Worm (Caenorhabditis elegans) whole organism, early embryonic: ENCODE measurements around the gene C41C4.9.

ENCODE experiments used
- ama-1 ChIP-seq: fragments of 150-350 bp; optimal IDR thresholded peaks from 2 replicates; lab custom pipeline; 2014
- ceh-13 ChIP-seq: fragments of 200-800 bp; sonication (Bioruptor generic); optimal IDR thresholded peaks from 2 replicates; lab custom pipeline; 2018; ENCODE audit warnings: mild to moderate bottlenecking, missing genetic modification characterization, missing compliant biosample characterization
- ceh-36 ChIP-seq: sonication (generic microtip); optimal IDR thresholded peaks from 2 replicates; lab custom pipeline; 2016; ENCODE audit warnings: missing genetic modification characterization, inconsistent platforms, missing compliant biosample characterization
- ets-7 ChIP-seq: sonication (generic microtip); optimal IDR thresholded peaks from 2 replicates; lab custom pipeline; 2016; ENCODE audit warnings: missing genotype, missing genetic modification characterization, missing compliant biosample characterization
- hmbx-1 ChIP-seq: sonication (generic microtip); optimal IDR thresholded peaks from 2 replicates; lab custom pipeline; 2016; ENCODE audit warnings: mild to moderate bottlenecking, missing genetic modification characterization, missing compliant biosample characterization
- sea-1 ChIP-seq: fragments of 200-800 bp; sonication (Bioruptor generic); conservative IDR thresholded peaks from 2 replicates; pipeline ENCODE4 v1.3.6; 2022; ENCODE audit warnings: missing genetic modification characterization, missing compliant biosample characterization
- tbx-11 ChIP-seq: fragments of 200-800 bp; sonication (Bioruptor generic); IDR thresholded peaks from 2 replicates; pipeline ENCODE4 v1.3.6; 2022; ENCODE audit warnings: missing genetic modification characterization, missing compliant biosample characterization

DNA sequence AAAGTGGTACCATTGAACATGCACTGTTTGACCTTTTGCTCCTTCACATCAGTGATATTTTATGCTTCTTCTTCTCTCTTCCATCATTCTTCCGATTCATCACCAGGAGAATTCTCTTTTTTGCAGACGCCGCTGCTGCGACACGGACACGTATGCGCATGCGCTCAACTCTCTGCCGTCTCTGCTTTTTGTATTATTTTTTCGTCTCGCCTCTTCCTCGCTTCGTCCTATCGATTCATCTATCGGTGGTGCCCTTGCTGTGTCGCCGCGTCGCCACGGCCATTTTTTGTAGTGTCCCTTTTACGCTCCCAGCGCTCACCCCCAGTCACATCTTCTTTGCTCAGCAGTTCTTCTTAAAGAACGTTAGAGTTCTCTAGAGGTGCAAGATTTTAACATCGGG is 18.7 kb downstream of the C41C4.9 start:
- TF ChIP-seq ama-1 (no peak), ceh-13 (GFP tag; lab: Kevin White, UChicago) (no peak), tbx-11 (no peak), hmbx-1 (no peak), sea-1 (GFP tag; lab: Robert Waterston, UW) (no peak), ets-7 (no peak), ceh-36 (tag; lab: Kevin White, UChicago) (no peak)
